Worm (Caenorhabditis elegans) whole organism, L4 larva: ENCODE measurements around the gene C46C2.6.

Experiments used
- D1046.2 ChIP-seq: fragments of 200-800 bp; sonication (Bioruptor generic); IDR thresholded peaks from 2 replicates; pipeline ENCODE4 v1.3.6; 2022; ENCODE audit warnings: missing genetic modification characterization, missing compliant biosample characterization
- F49E8.2 ChIP-seq: sonication (generic microtip); optimal IDR thresholded peaks from 2 replicates; lab custom pipeline; 2016; ENCODE audit warnings: missing compliant biosample characterization, mild to moderate bottlenecking, missing genetic modification characterization, borderline replicate concordance
- aha-1 ChIP-seq: fragments of 150-350 bp; peaks from one replicate; lab custom pipeline; 2014; ENCODE audit warnings: missing biosample characterization, missing genetic modification characterization
- ceh-28 ChIP-seq: fragments of 150-350 bp; optimal IDR thresholded peaks from 2 replicates; lab custom pipeline; 2014; ENCODE audit warnings: missing biosample characterization, missing genetic modification reagents, missing genetic modification characterization
- fos-1 ChIP-seq: fragments of 150-350 bp; optimal IDR thresholded peaks from 2 replicates; lab custom pipeline; 2014; ENCODE audit warnings: missing biosample characterization, missing genetic modification characterization
- mdt-29 ChIP-seq: fragments of 200-800 bp; sonication (Bioruptor generic); IDR thresholded peaks from 2 replicates; pipeline ENCODE4 v1.3.6; 2022; ENCODE audit warnings: missing genetic modification reagents, missing genetic modification characterization, missing compliant biosample characterization
- vab-7 ChIP-seq: fragments of 200-800 bp; sonication (Bioruptor generic); IDR thresholded peaks from 2 replicates; pipeline ENCODE4 v1.3.6; 2022; ENCODE audit warnings: missing genetic modification reagents, missing genetic modification characterization, missing compliant biosample characterization

DNA sequence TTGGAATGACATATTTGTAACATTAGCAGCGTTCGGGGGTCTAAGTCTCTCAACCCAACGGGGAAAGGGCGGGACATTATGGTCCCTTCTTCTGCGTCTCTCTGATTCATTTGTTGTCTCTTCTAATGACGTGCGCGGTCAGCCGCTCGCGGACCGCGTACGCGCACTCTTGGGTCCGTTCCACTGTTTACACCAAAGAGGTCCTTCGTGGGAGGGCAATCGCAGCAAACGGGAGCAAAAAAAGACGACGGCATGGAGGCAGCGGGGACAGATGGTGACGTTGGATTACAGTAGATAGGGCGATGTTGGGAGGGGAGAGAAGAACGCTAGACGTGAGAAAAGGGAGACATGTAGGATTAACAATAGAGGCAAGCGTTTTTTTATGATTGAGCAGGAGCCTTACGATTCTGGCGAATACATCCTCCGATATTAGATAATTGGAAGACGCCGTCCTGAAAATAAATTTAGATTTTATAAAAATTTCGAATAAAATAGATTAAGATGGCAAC is 51.6 kb downstream of the C46C2.6 start, which contains the start of gene flh-1:
- TF ChIP-seq fos-1 (tag; lab: Kevin White, UChicago) (no peak), mdt-29 (GFP tag; lab: Robert Waterston, UW) (no peak), F49E8.2 (tag; lab: Kevin White, UChicago) (no peak), D1046.2 (GFP tag; lab: Robert Waterston, UW) (no peak), aha-1 (tag; lab: Kevin White, UChicago) (no peak), ceh-28 (tag; lab: Kevin White, UChicago) (no peak), vab-7 (GFP tag; lab: Robert Waterston, UW) (no peak)
